Worm (Caenorhabditis elegans) whole organism, early embryonic: ENCODE results near the gene Y60A3A.25.

ENCODE experiments used
- B0310.2 ChIP-seq: sonication (generic microtip); optimal IDR thresholded peaks from 2 replicates; lab custom pipeline; 2016; ENCODE audit warnings: mild to moderate bottlenecking, missing genetic modification characterization, missing compliant biosample characterization
- F13C5.2 ChIP-seq: sonication (generic microtip); optimal IDR thresholded peaks from 2 replicates; lab custom pipeline; 2017; ENCODE audit warnings: mild to moderate bottlenecking, missing genetic modification characterization, inconsistent platforms, missing compliant biosample characterization
- aly-1 ChIP-seq: sonication (generic microtip); optimal IDR thresholded peaks from 2 replicates; lab custom pipeline; 2016; ENCODE audit warnings: missing genetic modification characterization, missing compliant biosample characterization
- ama-1 ChIP-seq: fragments of 150-350 bp; optimal IDR thresholded peaks from 2 replicates; lab custom pipeline; 2014
- ceh-36 ChIP-seq: sonication (generic microtip); optimal IDR thresholded peaks from 2 replicates; lab custom pipeline; 2016; ENCODE audit warnings: missing genetic modification characterization, inconsistent platforms, missing compliant biosample characterization
- ets-7 ChIP-seq: sonication (generic microtip); optimal IDR thresholded peaks from 2 replicates; lab custom pipeline; 2016; ENCODE audit warnings: missing genotype, missing genetic modification characterization, missing compliant biosample characterization
- flt-1 ChIP-seq: fragments of 200-800 bp; sonication (Bioruptor generic); IDR thresholded peaks from 2 replicates; pipeline ENCODE4 v1.3.6; 2022; ENCODE audit warnings: missing genetic modification characterization, missing compliant biosample characterization
- hmbx-1 ChIP-seq: sonication (generic microtip); optimal IDR thresholded peaks from 2 replicates; lab custom pipeline; 2016; ENCODE audit warnings: mild to moderate bottlenecking, missing genetic modification characterization, missing compliant biosample characterization
- hmg-4 ChIP-seq: fragments of 200-800 bp; sonication (Bioruptor generic); optimal IDR thresholded peaks from 2 replicates; lab custom pipeline; 2018; ENCODE audit warnings: mild to moderate bottlenecking, missing genetic modification characterization, missing compliant biosample characterization
- hnd-1 ChIP-seq: sonication (generic microtip); optimal IDR thresholded peaks from 2 replicates; lab custom pipeline; 2016; ENCODE audit warnings: missing genetic modification characterization, missing compliant biosample characterization
- pes-1 ChIP-seq: fragments of 200-800 bp; sonication (Bioruptor generic); IDR thresholded peaks from 2 replicates; pipeline ENCODE4 v1.3.6; 2022; ENCODE audit warnings: missing genetic modification reagents, missing genetic modification characterization, missing compliant biosample characterization
- scrt-1 ChIP-seq: fragments of 200-800 bp; sonication (Bioruptor generic); IDR thresholded peaks from 2 replicates; pipeline ENCODE4 v1.3.6; 2022; ENCODE audit warnings: missing genetic modification characterization, missing compliant biosample characterization
- tbx-11 ChIP-seq: fragments of 200-800 bp; sonication (Bioruptor generic); IDR thresholded peaks from 2 replicates; pipeline ENCODE4 v1.3.6; 2022; ENCODE audit warnings: missing genetic modification characterization, missing compliant biosample characterization
- tbx-37 ChIP-seq: fragments of 200-800 bp; sonication (Bioruptor generic); conservative IDR thresholded peaks from 2 replicates; pipeline ENCODE4 v1.3.6; 2022; ENCODE audit warnings: missing genetic modification reagents, missing genetic modification characterization, missing compliant biosample characterization

- TF ChIP-seq hnd-1 (tag; lab: Kevin White, UChicago), result no peak
- no peak for TF ChIP-seq ama-1 (lab: Kevin White, UChicago)
- TF ChIP-seq hmg-4 (GFP tag; lab: Kevin White, UChicago), result no peak
- no peak for TF ChIP-seq scrt-1 (GFP tag; lab: Robert Waterston, UW)
- TF ChIP-seq hmbx-1 (tag; lab: Kevin White, UChicago), result no peak
- TF ChIP-seq flt-1, result no peak
- TF ChIP-seq aly-1, result no peak
- no peak for TF ChIP-seq pes-1 (GFP tag; lab: Robert Waterston, UW)
- no peak for TF ChIP-seq B0310.2 (tag; lab: Kevin White, UChicago)
- no peak for TF ChIP-seq ceh-36
- no peak for TF ChIP-seq tbx-37 (GFP tag; lab: Robert Waterston, UW)
- TF ChIP-seq ets-7 (tag; lab: Kevin White, UChicago), result no peak
- no peak for TF ChIP-seq tbx-11 (GFP tag; lab: Robert Waterston, UW)
- no peak for TF ChIP-seq F13C5.2 (tag; lab: Kevin White, UChicago)
Measured at ce11 chrV:19994093-19994492, at the start of gene Y60A3A.25.
